Worm (Caenorhabditis elegans) whole organism, early embryonic: ENCODE data around the gene fbxb-54.

ENCODE experiments used
- B0310.2 ChIP-seq: sonication (generic microtip); optimal IDR thresholded peaks from 2 replicates; lab custom pipeline; 2016; ENCODE audit warnings: mild to moderate bottlenecking, missing genetic modification characterization, missing compliant biosample characterization
- F13C5.2 ChIP-seq: sonication (generic microtip); optimal IDR thresholded peaks from 2 replicates; lab custom pipeline; 2017; ENCODE audit warnings: mild to moderate bottlenecking, missing genetic modification characterization, inconsistent platforms, missing compliant biosample characterization
- aly-1 ChIP-seq: sonication (generic microtip); optimal IDR thresholded peaks from 2 replicates; lab custom pipeline; 2016; ENCODE audit warnings: missing genetic modification characterization, missing compliant biosample characterization
- ama-1 ChIP-seq: fragments of 150-350 bp; optimal IDR thresholded peaks from 2 replicates; lab custom pipeline; 2014
- ceh-13 ChIP-seq: fragments of 200-800 bp; sonication (Bioruptor generic); optimal IDR thresholded peaks from 2 replicates; lab custom pipeline; 2018; ENCODE audit warnings: mild to moderate bottlenecking, missing genetic modification characterization, missing compliant biosample characterization
- ceh-36 ChIP-seq: sonication (generic microtip); optimal IDR thresholded peaks from 2 replicates; lab custom pipeline; 2016; ENCODE audit warnings: missing genetic modification characterization, inconsistent platforms, missing compliant biosample characterization
- ets-7 ChIP-seq: sonication (generic microtip); optimal IDR thresholded peaks from 2 replicates; lab custom pipeline; 2016; ENCODE audit warnings: missing genotype, missing genetic modification characterization, missing compliant biosample characterization
- flt-1 ChIP-seq: fragments of 200-800 bp; sonication (Bioruptor generic); IDR thresholded peaks from 2 replicates; pipeline ENCODE4 v1.3.6; 2022; ENCODE audit warnings: missing genetic modification characterization, missing compliant biosample characterization
- hmbx-1 ChIP-seq: sonication (generic microtip); optimal IDR thresholded peaks from 2 replicates; lab custom pipeline; 2016; ENCODE audit warnings: mild to moderate bottlenecking, missing genetic modification characterization, missing compliant biosample characterization
- hmg-4 ChIP-seq: fragments of 200-800 bp; sonication (Bioruptor generic); optimal IDR thresholded peaks from 2 replicates; lab custom pipeline; 2018; ENCODE audit warnings: mild to moderate bottlenecking, missing genetic modification characterization, missing compliant biosample characterization
- hnd-1 ChIP-seq: sonication (generic microtip); optimal IDR thresholded peaks from 2 replicates; lab custom pipeline; 2016; ENCODE audit warnings: missing genetic modification characterization, missing compliant biosample characterization
- pes-1 ChIP-seq: fragments of 200-800 bp; sonication (Bioruptor generic); IDR thresholded peaks from 2 replicates; pipeline ENCODE4 v1.3.6; 2022; ENCODE audit warnings: missing genetic modification reagents, missing genetic modification characterization, missing compliant biosample characterization
- scrt-1 ChIP-seq: fragments of 200-800 bp; sonication (Bioruptor generic); IDR thresholded peaks from 2 replicates; pipeline ENCODE4 v1.3.6; 2022; ENCODE audit warnings: missing genetic modification characterization, missing compliant biosample characterization
- sea-1 ChIP-seq: fragments of 200-800 bp; sonication (Bioruptor generic); conservative IDR thresholded peaks from 2 replicates; pipeline ENCODE4 v1.3.6; 2022; ENCODE audit warnings: missing genetic modification characterization, missing compliant biosample characterization
- tbx-11 ChIP-seq: fragments of 200-800 bp; sonication (Bioruptor generic); IDR thresholded peaks from 2 replicates; pipeline ENCODE4 v1.3.6; 2022; ENCODE audit warnings: missing genetic modification characterization, missing compliant biosample characterization
- tbx-37 ChIP-seq: fragments of 200-800 bp; sonication (Bioruptor generic); conservative IDR thresholded peaks from 2 replicates; pipeline ENCODE4 v1.3.6; 2022; ENCODE audit warnings: missing genetic modification reagents, missing genetic modification characterization, missing compliant biosample characterization
- tra-4 ChIP-seq: sonication (generic microtip); optimal IDR thresholded peaks from 2 replicates; lab custom pipeline; 2017; ENCODE audit warnings: missing genetic modification characterization, missing compliant biosample characterization

Gene fbxb-54

DNA sequence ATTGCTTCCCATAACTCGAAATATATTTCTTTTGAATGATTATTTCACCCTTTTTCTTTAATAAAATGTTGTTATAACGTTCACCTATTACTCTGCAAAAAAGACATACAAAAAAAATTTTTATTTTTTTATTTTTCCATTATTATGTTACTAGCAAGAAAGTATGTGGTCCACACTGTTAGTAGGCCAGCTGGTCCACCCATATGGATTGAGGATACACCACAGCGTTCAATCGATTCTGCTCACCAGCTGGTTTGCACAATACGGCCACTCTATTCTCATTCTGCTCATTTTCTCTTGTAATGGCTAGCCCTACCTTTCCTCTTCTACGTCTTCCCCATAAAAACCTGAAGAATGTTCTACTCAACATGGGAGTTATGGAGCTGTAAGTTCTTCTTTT lies 17.5 kb downstream of the fbxb-54 start, which contains the start of gene fbxb-44:
TSS of gene fbxb-44 (plus strand) at position 301 of the 400 bp plus-strand sequence.
- no peak for TF ChIP-seq hmbx-1 (tag; lab: Kevin White, UChicago)
- no peak for TF ChIP-seq tbx-11 (GFP tag; lab: Robert Waterston, UW)
- TF ChIP-seq pes-1 (GFP tag; lab: Robert Waterston, UW): no peak
- TF ChIP-seq tbx-37 (GFP tag; lab: Robert Waterston, UW): no peak
- no peak for TF ChIP-seq aly-1 (tag; lab: Kevin White, UChicago)
- no peak for TF ChIP-seq flt-1 (GFP tag; lab: Robert Waterston, UW)
- TF ChIP-seq ceh-13 (GFP tag; lab: Kevin White, UChicago): no peak
- no peak for TF ChIP-seq ceh-36 (tag; lab: Kevin White, UChicago)
- no peak for TF ChIP-seq F13C5.2 (tag; lab: Kevin White, UChicago)
- TF ChIP-seq hnd-1 (tag; lab: Kevin White, UChicago): no peak
- no peak for TF ChIP-seq ama-1 (lab: Kevin White, UChicago)
- no peak for TF ChIP-seq tra-4
- no peak for TF ChIP-seq B0310.2
- no peak for TF ChIP-seq hmg-4
- TF ChIP-seq sea-1 (GFP tag; lab: Robert Waterston, UW): no peak
- no peak for TF ChIP-seq scrt-1
- TF ChIP-seq ets-7 (tag; lab: Kevin White, UChicago): no peak

DNA sequence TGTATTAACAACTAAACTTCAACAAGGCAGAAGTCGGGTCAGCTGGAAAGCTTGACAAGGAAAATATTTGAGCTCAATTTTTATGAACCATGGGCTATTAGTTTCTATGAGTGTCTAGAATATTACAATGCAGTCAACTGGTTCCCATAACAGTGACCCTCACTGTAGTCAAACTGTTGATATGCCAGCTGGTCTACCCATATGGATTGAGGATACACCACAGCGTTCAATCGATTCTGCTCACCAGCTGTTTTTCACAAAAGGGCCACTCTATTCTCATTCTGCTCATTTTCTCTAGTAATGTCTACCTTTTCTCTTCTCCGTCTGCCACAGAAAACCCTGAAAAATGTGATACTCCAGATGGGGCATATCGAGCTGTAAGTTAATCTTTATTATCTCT lies 18.8 kb downstream of the fbxb-54 start, which contains the start of gene fbxb-42:
TSS of gene fbxb-42 (plus strand) at position 301 of the 400 bp plus-strand sequence.
- TF ChIP-seq ama-1 (lab: Kevin White, UChicago): no peak
- no peak for TF ChIP-seq tbx-11 (GFP tag; lab: Robert Waterston, UW)
- TF ChIP-seq tra-4: no peak
- no peak for TF ChIP-seq flt-1 (GFP tag; lab: Robert Waterston, UW)
- no peak for TF ChIP-seq aly-1 (tag; lab: Kevin White, UChicago)
- no peak for TF ChIP-seq pes-1 (GFP tag; lab: Robert Waterston, UW)
- TF ChIP-seq F13C5.2 (tag; lab: Kevin White, UChicago): no peak

DNA sequence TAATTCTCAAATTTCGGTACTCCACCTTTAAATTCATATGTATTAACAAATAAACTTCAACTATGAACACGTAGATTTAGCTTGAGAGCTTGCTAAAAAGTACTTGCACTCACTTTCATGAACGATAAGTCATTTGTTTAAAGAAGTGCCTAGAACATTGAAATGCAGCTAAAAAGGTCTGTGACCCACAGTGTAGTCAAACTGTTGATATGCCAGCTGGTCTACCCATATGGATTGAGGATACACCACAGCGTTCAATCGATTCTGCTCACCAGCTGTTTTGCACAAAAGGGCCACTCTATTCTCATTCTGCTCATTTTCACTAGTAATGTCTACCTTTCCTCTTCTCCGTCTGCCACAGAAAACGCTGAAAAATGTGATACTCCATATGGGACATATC lies 20.2 kb downstream of the fbxb-54 start, which contains the start of gene fbxb-43:
TSS of gene fbxb-43 (plus strand) at position 301 of the 400 bp plus-strand sequence.
- TF ChIP-seq tbx-37 (GFP tag; lab: Robert Waterston, UW) (no peak), B0310.2 (no peak), ama-1 (lab: Kevin White, UChicago) (no peak)

DNA sequence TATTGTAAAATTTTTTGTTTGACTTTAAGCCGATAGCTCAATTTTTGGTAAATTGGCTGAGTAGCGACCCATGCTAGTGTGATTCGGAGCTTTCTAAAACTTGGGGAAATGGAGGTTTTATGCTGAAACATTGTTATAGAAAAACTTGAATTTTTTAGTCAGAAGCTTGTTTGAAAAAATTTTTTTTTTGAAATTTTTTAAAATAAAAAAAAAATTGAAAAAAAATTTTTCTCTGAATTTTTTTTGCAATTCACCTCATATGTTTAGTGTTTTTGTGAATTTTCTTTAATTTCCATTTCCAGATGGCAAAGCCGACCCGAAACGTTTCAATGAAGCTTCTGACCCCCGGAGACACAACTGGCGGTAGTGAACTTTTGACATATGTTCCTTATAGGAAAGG lies 27.1 kb downstream of the fbxb-54 start, which contains the start of gene Y51H7BR.4:
TSS of gene Y51H7BR.4 (plus strand) at position 301 of the 400 bp plus-strand sequence.
- no peak for TF ChIP-seq tbx-37 (GFP tag; lab: Robert Waterston, UW)
- no peak for TF ChIP-seq ets-7 (tag; lab: Kevin White, UChicago)

DNA sequence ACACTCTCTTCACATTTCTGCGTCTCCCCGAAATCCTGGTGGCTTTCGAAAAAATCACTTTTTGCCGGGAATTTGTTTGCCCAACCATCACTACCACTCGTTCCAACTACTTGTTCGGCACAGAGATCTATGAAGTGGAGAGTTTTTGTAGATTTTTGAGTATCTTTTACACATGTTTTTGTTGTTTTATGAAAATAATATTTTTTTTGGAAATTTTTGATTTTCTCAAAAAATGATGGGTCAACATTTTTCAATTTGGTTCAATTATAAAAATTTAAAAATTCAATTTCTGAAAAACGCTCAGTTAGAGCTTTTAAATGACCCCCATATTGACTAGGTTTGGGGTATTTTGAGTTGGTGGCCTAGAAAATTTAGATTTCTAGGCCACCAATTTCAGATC lies 30.6 kb downstream of the fbxb-54 start, which contains the start of gene Y51H7BR.7:
TSS of gene Y51H7BR.7 (minus strand) at position 101 of the 400 bp plus-strand sequence.
- TF ChIP-seq ceh-36 (tag; lab: Kevin White, UChicago) (no peak), hmg-4 (no peak), pes-1 (GFP tag; lab: Robert Waterston, UW) (no peak)

DNA sequence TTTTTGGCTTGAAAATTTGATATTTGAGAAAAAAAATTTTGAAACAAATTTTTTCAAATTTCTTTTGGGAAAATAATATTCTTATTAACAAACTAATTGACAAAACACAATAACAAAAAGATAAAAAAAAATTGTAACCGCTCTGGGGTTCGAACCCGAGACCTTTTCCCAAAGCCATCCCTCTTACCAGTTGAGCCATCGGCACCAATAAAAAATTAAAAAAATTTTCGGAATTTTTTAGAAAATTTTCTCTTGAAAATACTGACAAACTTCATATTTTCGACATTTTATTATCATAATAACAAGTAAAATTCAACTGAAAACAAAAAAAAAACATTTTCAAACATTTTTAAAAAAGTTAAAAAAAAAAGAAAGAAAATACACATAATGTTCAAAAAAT lies 34.2 kb downstream of the fbxb-54 start:
- TF ChIP-seq hmg-4 (no peak), flt-1 (GFP tag; lab: Robert Waterston, UW) (no peak), aly-1 (tag; lab: Kevin White, UChicago) (no peak), tbx-37 (GFP tag; lab: Robert Waterston, UW) (no peak), hnd-1 (tag; lab: Kevin White, UChicago) (no peak), scrt-1 (no peak), hmbx-1 (tag; lab: Kevin White, UChicago) (no peak), F13C5.2 (tag; lab: Kevin White, UChicago) (no peak), B0310.2 (no peak), ama-1 (lab: Kevin White, UChicago) (no peak), ceh-36 (tag; lab: Kevin White, UChicago) (no peak), tbx-11 (GFP tag; lab: Robert Waterston, UW) (no peak), tra-4 (no peak), ceh-13 (GFP tag; lab: Kevin White, UChicago) (no peak), ets-7 (tag; lab: Kevin White, UChicago) (no peak), sea-1 (GFP tag; lab: Robert Waterston, UW) (no peak), pes-1 (GFP tag; lab: Robert Waterston, UW) (no peak)

DNA sequence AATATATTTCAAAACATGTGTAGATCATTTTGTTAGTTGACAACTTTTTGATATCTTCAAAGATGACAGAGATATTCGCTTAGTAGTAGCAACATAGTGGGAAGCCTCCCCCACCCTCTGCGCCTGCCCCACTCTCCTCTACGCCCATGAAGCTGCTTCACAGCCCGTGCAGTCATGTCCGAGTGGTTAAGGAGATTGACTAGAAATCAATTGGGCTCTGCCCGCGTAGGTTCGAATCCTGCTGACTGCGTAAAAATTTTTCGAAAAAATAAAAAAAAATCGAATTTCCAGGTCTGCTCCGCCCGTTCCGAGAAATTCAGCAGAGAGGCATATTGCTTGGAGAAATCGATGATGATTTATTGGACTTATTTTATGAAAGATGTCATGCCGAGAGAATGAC lies 36.2 kb downstream of the fbxb-54 start:
- TF ChIP-seq ama-1 (lab: Kevin White, UChicago) (no peak), F13C5.2 (tag; lab: Kevin White, UChicago) (no peak), flt-1 (GFP tag; lab: Robert Waterston, UW) (0 out of 2 replicates have a peak, but pooled peaks have one; percentile 21), pes-1 (GFP tag; lab: Robert Waterston, UW) (0 out of 2 replicates have a peak, but pooled peaks have one; percentile 47), tbx-37 (GFP tag; lab: Robert Waterston, UW) (no peak), aly-1 (tag; lab: Kevin White, UChicago) (no peak), hmbx-1 (tag; lab: Kevin White, UChicago) (no peak), hmg-4 (no peak), B0310.2 (no peak), hnd-1 (tag; lab: Kevin White, UChicago) (no peak), ceh-36 (tag; lab: Kevin White, UChicago) (no peak), sea-1 (GFP tag; lab: Robert Waterston, UW) (no peak), ceh-13 (GFP tag; lab: Kevin White, UChicago) (no peak), scrt-1 (0 out of 2 replicates have a peak, but pooled peaks have one; percentile 24), tbx-11 (GFP tag; lab: Robert Waterston, UW) (no peak), tra-4 (no peak), ets-7 (tag; lab: Kevin White, UChicago) (no peak)

DNA sequence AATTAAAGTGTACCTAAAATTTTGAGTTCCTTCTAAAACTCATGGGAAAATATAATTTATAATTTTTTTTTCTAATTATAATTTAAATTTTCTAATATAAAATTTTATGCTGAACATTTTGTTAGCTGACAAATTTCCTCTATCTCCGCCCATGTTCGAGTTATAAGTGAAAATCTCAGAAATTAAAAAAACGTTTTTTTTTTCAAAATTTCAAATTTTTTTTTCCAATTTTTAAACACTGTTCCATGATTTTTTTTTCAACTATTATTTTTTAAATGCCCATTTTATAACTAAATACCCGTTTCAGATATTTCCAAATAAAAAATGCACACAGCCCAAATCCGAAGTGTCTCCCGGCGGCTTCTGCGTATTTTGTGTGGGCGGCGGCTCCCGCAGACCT lies 37.2 kb downstream of the fbxb-54 start, which contains the start of gene Y51H7BR.8:
TSS of gene Y51H7BR.8 (plus strand) at position 301 of the 400 bp plus-strand sequence.
- TF ChIP-seq sea-1 (GFP tag; lab: Robert Waterston, UW) (no peak), aly-1 (tag; lab: Kevin White, UChicago) (no peak), scrt-1 (no peak), F13C5.2 (tag; lab: Kevin White, UChicago) (no peak), flt-1 (GFP tag; lab: Robert Waterston, UW) (no peak), tbx-37 (GFP tag; lab: Robert Waterston, UW) (no peak), tra-4 (no peak), ceh-36 (tag; lab: Kevin White, UChicago) (no peak), hmbx-1 (tag; lab: Kevin White, UChicago) (no peak)
